Worm (Caenorhabditis elegans): ENCODE results near the gene F16B12.1.

DNA sequence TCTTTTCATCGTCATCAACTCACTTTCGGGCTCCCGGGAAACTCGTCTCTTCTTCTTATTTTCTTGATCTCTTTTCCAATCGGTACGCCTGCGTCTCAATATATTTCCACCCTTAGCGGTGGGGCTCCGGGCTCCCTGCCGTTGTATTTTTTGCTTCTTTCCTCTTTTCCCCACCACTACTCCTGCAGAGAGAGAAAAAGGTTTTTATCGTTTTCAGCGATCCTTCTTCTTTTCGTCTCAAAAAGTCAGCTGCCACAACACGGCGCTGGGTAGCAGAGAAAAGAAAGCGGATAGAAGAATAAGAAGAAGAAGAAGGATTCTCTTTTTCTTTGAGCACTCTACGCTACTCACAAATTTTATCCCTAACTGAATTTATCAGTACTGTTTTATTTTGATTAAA, 30.5 kb upstream of the F16B12.1 start:
- TF ChIP-seq mxl-3 (GFP tag; optimal IDR thresholded peaks at IDR 0.05) (no peak), lsy-2 (tag; optimal IDR thresholded peaks at IDR 0.05) (no peak), ceh-20 (GFP tag; IDR thresholded peaks at IDR 0.05) (no peak), sdz-12 (GFP tag; optimal IDR thresholded peaks at IDR 0.05) (no peak), hif-1 (tag; optimal IDR thresholded peaks at IDR 0.05) (no peak), ces-1 (GFP tag; optimal IDR thresholded peaks at IDR 0.05) (no peak), F44E2.7 (GFP tag; IDR thresholded peaks at IDR 0.05) (no peak), saeg-2 (GFP tag; IDR thresholded peaks at IDR 0.05) (no peak)

Measured in whole organism, L4 larva.